Worm (Caenorhabditis elegans) whole organism, L4/young adult: ENCODE data around the gene T10D4.6.
"Not testable (repeated sequence)": the region's sequence is repeated elsewhere in the genome, so short reads cannot be mapped to it uniquely, and the experiment has no call there.

Source experiments
- W03F9.2 ChIP-seq: fragments of 150-350 bp; optimal IDR thresholded peaks from 2 replicates; lab custom pipeline; 2014; ENCODE audit warnings: missing biosample characterization, missing genetic modification characterization
- dao-5 ChIP-seq: sonication (generic microtip); optimal IDR thresholded peaks from 2 replicates; lab custom pipeline; 2016; ENCODE audit warnings: missing genotype, missing genetic modification characterization, moderate library complexity, missing compliant biosample characterization
- him-1 ChIP-seq: sonication (generic microtip); optimal IDR thresholded peaks from 2 replicates; lab custom pipeline; 2016; ENCODE audit warnings: missing genotype, missing genetic modification reagents, missing genetic modification characterization, missing compliant biosample characterization

The T10D4.6 gene

ce11 chrII:3108101-3108500, 11.0 kb upstream of the T10D4.6 start:
- TF ChIP-seq dao-5 (tag; lab: Kevin White, UChicago), result no peak
- TF ChIP-seq him-1 (tag; lab: Kevin White, UChicago), result no peak
- no peak for TF ChIP-seq W03F9.2

ce11 chrII:3109533-3109932, 9.6 kb upstream of the T10D4.6 start:
- TF ChIP-seq dao-5 (tag; lab: Kevin White, UChicago), result no peak
- TF ChIP-seq him-1 (tag; lab: Kevin White, UChicago), result no peak
- TF ChIP-seq W03F9.2, result no peak

- no peak for TF ChIP-seq dao-5 (tag; lab: Kevin White, UChicago)
- TF ChIP-seq W03F9.2, result no peak
- no peak for TF ChIP-seq him-1 (tag; lab: Kevin White, UChicago)
Measured at ce11 chrII:3110099-3110498, 9.0 kb upstream of the T10D4.6 start.

- TF ChIP-seq dao-5 (tag; lab: Kevin White, UChicago) (no peak), him-1 (tag; lab: Kevin White, UChicago) (no peak), W03F9.2 (no peak)
Measured at ce11 chrII:3111147-3111546, 8.0 kb upstream of the T10D4.6 start, which contains the start of gene Y25C1A.13. Gene Y25C1A.13, minus strand, starts transcription at chrII:3111247.

- no peak for TF ChIP-seq W03F9.2
- no peak for TF ChIP-seq dao-5 (tag; lab: Kevin White, UChicago)
- no peak for TF ChIP-seq him-1 (tag; lab: Kevin White, UChicago)
Measured at ce11 chrII:3112313-3112712, 6.8 kb upstream of the T10D4.6 start, which contains the start of gene Y25C1A.2. Gene Y25C1A.2, plus strand, starts transcription at chrII:3112613.

- TF ChIP-seq dao-5 (tag; lab: Kevin White, UChicago) (no peak), him-1 (tag; lab: Kevin White, UChicago) (no peak), W03F9.2 (no peak)
Measured at ce11 chrII:3113289-3113688, 5.8 kb upstream of the T10D4.6 start.

ce11 chrII:3113934-3114333, 5.2 kb upstream of the T10D4.6 start, which contains the start of gene clec-123:
Gene clec-123, plus strand, starts transcription at chrII:3114234.
- TF ChIP-seq dao-5 (tag; lab: Kevin White, UChicago), result no peak
- TF ChIP-seq him-1 (tag; lab: Kevin White, UChicago), result no peak
- no peak for TF ChIP-seq W03F9.2

ce11 chrII:3117471-3117870, 1.7 kb upstream of the T10D4.6 start, which contains the start of gene T10D4.7:
Gene T10D4.7, plus strand, starts transcription at chrII:3117771.
- TF ChIP-seq W03F9.2 (no peak), dao-5 (tag; lab: Kevin White, UChicago) (no peak), him-1 (tag; lab: Kevin White, UChicago) (no peak)

ce11 chrII:3123206-3123605, 4.1 kb downstream of the T10D4.6 start, which contains the start of gene srh-71:
Gene srh-71, plus strand, starts transcription at chrII:3123506.
- TF ChIP-seq dao-5 (tag; lab: Kevin White, UChicago), result no peak
- no peak for TF ChIP-seq W03F9.2
- no peak for TF ChIP-seq him-1 (tag; lab: Kevin White, UChicago)

- TF ChIP-seq dao-5 (tag; lab: Kevin White, UChicago) (no peak), him-1 (tag; lab: Kevin White, UChicago) (no peak), W03F9.2 (no peak)
Measured at ce11 chrII:3126341-3126740, 7.2 kb downstream of the T10D4.6 start, which contains the start of gene ins-19. Gene ins-19, minus strand, starts transcription at chrII:3126441.

ce11 chrII:3126741-3127140, 7.6 kb downstream of the T10D4.6 start, which contains the start of gene ins-31:
Gene ins-31, plus strand, starts transcription at chrII:3127041.
- not testable (repeated sequence) for TF ChIP-seq W03F9.2; him-1 (tag; lab: Kevin White, UChicago); dao-5 (tag; lab: Kevin White, UChicago)

- TF ChIP-seq W03F9.2, result no peak
Measured at ce11 chrII:3129007-3129406, 9.9 kb downstream of the T10D4.6 start, which contains the start of gene chil-24. Gene chil-24, plus strand, starts transcription at chrII:3129162.

- TF ChIP-seq W03F9.2 (no peak), dao-5 (tag; lab: Kevin White, UChicago) (no peak), him-1 (tag; lab: Kevin White, UChicago) (no peak)
Measured at ce11 chrII:3135293-3135692, 16.2 kb downstream of the T10D4.6 start.

- TF ChIP-seq him-1 (tag; lab: Kevin White, UChicago), result no peak
- TF ChIP-seq dao-5 (tag; lab: Kevin White, UChicago), result no peak
- no peak for TF ChIP-seq W03F9.2
Measured at ce11 chrII:3137804-3138203, 18.7 kb downstream of the T10D4.6 start, which contains the start of gene sri-54. Gene sri-54, minus strand, starts transcription at chrII:3137904.

ce11 chrII:3142855-3143254, 23.7 kb downstream of the T10D4.6 start, which contains the start of gene sri-42:
Gene sri-42, minus strand, starts transcription at chrII:3142955.
- TF ChIP-seq dao-5 (tag; lab: Kevin White, UChicago); W03F9.2; him-1 (tag; lab: Kevin White, UChicago): not testable (repeated sequence)
